Worm (Caenorhabditis elegans): ENCODE results near the gene aexr-2.

ce11 chrX:6667468-6667867 is 36.1 kb upstream of the aexr-2 start:
- TF ChIP-seq him-1 (tag; optimal IDR thresholded peaks at IDR 0.05) (no peak), dao-5 (tag; optimal IDR thresholded peaks at IDR 0.05) (no peak), W03F9.2 (tag; optimal IDR thresholded peaks at IDR 0.05) (no peak)
